Fruit fly (Drosophila melanogaster): ENCODE measurements around the gene mtTFB1.

dm6 chr3L:11680298-11680697, 28.5 kb upstream of the mtTFB1 start, which contains the start of gene CG32085:
- TF ChIP-seq pan (optimal IDR thresholded peaks at IDR 0.05) = no peak
- peak; percentile 60 for TF ChIP-seq Dll (optimal IDR thresholded peaks at IDR 0.05)
- no peak for TF ChIP-seq psq (optimal IDR thresholded peaks at IDR 0.05)
- TF ChIP-seq CG8478 (optimal IDR thresholded peaks at IDR 0.05) = no peak
- TF ChIP-seq EcR (GFP tag; optimal IDR thresholded peaks at IDR 0.05) = no peak

All from whole organism.